Fruit fly (Drosophila melanogaster) whole organism, embryonic: Measurements from ENCODE around the gene dia.

Source experiments
- CG10321 ChIP-seq: fragments of 200-800 bp; sonication (Bioruptor generic); IDR thresholded peaks from 2 replicates; pipeline ENCODE4 v1.3.6; 2022; ENCODE audit warnings: missing biosample characterization, missing genetic modification characterization
- CG13894 ChIP-seq: fragments of 200-800 bp; sonication (Bioruptor generic); optimal IDR thresholded peaks from 3 replicates; lab custom pipeline; 2018; ENCODE audit warnings: missing biosample characterization, mild to moderate bottlenecking, missing genetic modification characterization, moderate library complexity
- CG14441 ChIP-seq: fragments of 200-800 bp; sonication (Bioruptor generic); IDR thresholded peaks from 2 replicates; pipeline ENCODE4 v1.3.6; 2022; ENCODE audit warnings: missing biosample characterization, missing genetic modification characterization
- CG16779 ChIP-seq: fragments of 200-800 bp; sonication (Bioruptor generic); IDR thresholded peaks from 2 replicates; pipeline ENCODE4 v1.3.6; 2022; ENCODE audit warnings: missing biosample characterization, missing genetic modification characterization
- CG17802 ChIP-seq: fragments of 200-800 bp; sonication (Bioruptor generic); optimal IDR thresholded peaks from 2 replicates; lab custom pipeline; 2018; ENCODE audit warnings: missing biosample characterization, mild to moderate bottlenecking, missing genetic modification characterization, moderate library complexity
- CG18011 ChIP-seq: fragments of 200-800 bp; sonication (Bioruptor generic); optimal IDR thresholded peaks from 2 replicates; lab custom pipeline; 2017; ENCODE audit warnings: missing biosample characterization, missing genetic modification characterization, mild to moderate bottlenecking, moderate library complexity, missing genotype
- CG32772 ChIP-seq: fragments of 200-800 bp; sonication (Bioruptor generic); IDR thresholded peaks from 2 replicates; pipeline ENCODE4 v1.3.6; 2022; ENCODE audit warnings: missing biosample characterization, missing genetic modification characterization
- CG3726 ChIP-seq: fragments of 200-800 bp; sonication (Bioruptor generic); IDR thresholded peaks from 3 replicates; pipeline ENCODE4, ENCODE4 v1.3.6; 2022; ENCODE audit warnings: missing biosample characterization, missing genetic modification characterization
- CG4328 ChIP-seq: fragments of 200-800 bp; sonication (Bioruptor generic); optimal IDR thresholded peaks from 3 replicates; lab custom pipeline; 2017; ENCODE audit warnings: missing biosample characterization, missing genetic modification reagents, missing genetic modification characterization
- CG6689 ChIP-seq: fragments of 200-800 bp; sonication (Bioruptor generic); IDR thresholded peaks from 2 replicates; pipeline ENCODE4 v1.3.6; 2022; ENCODE audit warnings: missing biosample characterization, missing genetic modification characterization
- CG7271 ChIP-seq: fragments of 200-800 bp; sonication (Bioruptor generic); optimal IDR thresholded peaks from 2 replicates; lab custom pipeline; 2018; ENCODE audit warnings: missing biosample characterization, mild to moderate bottlenecking, missing genetic modification characterization, moderate library complexity
- CG7786 ChIP-seq: fragments of 200-800 bp; sonication (Bioruptor generic); optimal IDR thresholded peaks from 2 replicates; lab custom pipeline; 2016; ENCODE audit warnings: missing biosample characterization, missing genetic modification characterization
- CG7987 ChIP-seq: fragments of 200-800 bp; sonication (Bioruptor generic); optimal IDR thresholded peaks from 2 replicates; lab custom pipeline; 2018; ENCODE audit warnings: missing biosample characterization, mild to moderate bottlenecking, missing genetic modification characterization, moderate library complexity
- CG8359 ChIP-seq: fragments of 200-800 bp; sonication (Bioruptor generic); optimal IDR thresholded peaks from 2 replicates; lab custom pipeline; 2017; ENCODE audit warnings: missing biosample characterization, mild to moderate bottlenecking, missing genetic modification characterization, borderline replicate concordance
- CG9215 ChIP-seq: fragments of 200-800 bp; sonication (Bioruptor generic); IDR thresholded peaks from 2 replicates; pipeline ENCODE4 v1.3.6; 2022; ENCODE audit warnings: missing biosample characterization, missing genetic modification characterization
- Dfd ChIP-seq, 2 experiments: fragments of >200 bp; optimal IDR thresholded peaks; 2 replicates each; lab custom pipeline; 2017; ENCODE audit warnings: missing biosample characterization in 2 of 2, missing genetic modification characterization in 2 of 2
- Dip3 ChIP-seq: fragments of 200-800 bp; sonication (Bioruptor generic); optimal IDR thresholded peaks from 3 replicates; lab custom pipeline; 2016; ENCODE audit warnings: missing biosample characterization, missing genetic modification characterization
- Gsc ChIP-seq: fragments of 200-800 bp; sonication (Bioruptor generic); IDR thresholded peaks from 2 replicates; pipeline ENCODE4 v1.3.6; 2022; ENCODE audit warnings: missing biosample characterization, missing genetic modification characterization
- Hr3 ChIP-seq: fragments of 200-800 bp; sonication (Bioruptor generic); optimal IDR thresholded peaks from 3 replicates; lab custom pipeline; 2016; ENCODE audit warnings: missing biosample characterization, missing genetic modification characterization
- Kr ChIP-seq: fragments of 200-800 bp; sonication (Bioruptor generic); optimal IDR thresholded peaks from 2 replicates; lab custom pipeline; 2017; ENCODE audit warnings: missing biosample characterization, mild to moderate bottlenecking, missing genetic modification characterization
- Nf-YC ChIP-seq: fragments of 200-800 bp; optimal IDR thresholded peaks from 3 replicates; lab custom pipeline; 2019; ENCODE audit warnings: missing biosample characterization, mild to moderate bottlenecking, missing genetic modification characterization, moderate library complexity
- Opbp ChIP-seq: fragments of 200-800 bp; sonication (Bioruptor generic); IDR thresholded peaks from 3 replicates; pipeline ENCODE4 v1.3.6; 2022; ENCODE audit warnings: missing biosample characterization, missing genetic modification characterization; ENCODE audit not compliant: partially characterized antibody
- Side ChIP-seq: fragments of 200-800 bp; sonication (Bioruptor generic); optimal IDR thresholded peaks from 2 replicates; lab custom pipeline; 2016; ENCODE audit warnings: missing biosample characterization, missing genetic modification characterization
- Sox100B ChIP-seq: fragments of 200-800 bp; sonication (Bioruptor generic); optimal IDR thresholded peaks from 3 replicates; lab custom pipeline; 2018; ENCODE audit warnings: missing biosample characterization, mild to moderate bottlenecking, missing genetic modification characterization
- Ssrp ChIP-seq: fragments of 200-800 bp; sonication (Bioruptor generic); optimal IDR thresholded peaks from 2 replicates; lab custom pipeline; 2018; ENCODE audit warnings: missing biosample characterization, mild to moderate bottlenecking, missing genetic modification characterization, moderate library complexity
- Trl ChIP-seq, 3 experiments: fragments of >200 bp in 2 of 3; fragments of 200-800 bp in 1 of 3; sonication (Bioruptor generic) in 1 of 3; optimal IDR thresholded peaks; 2 replicates in 1 of 3; 3 replicates in 2 of 3; lab custom pipeline; 2016 to 2017; ENCODE audit warnings: missing biosample characterization in 1 of 3, missing genetic modification characterization in 1 of 3
- Usf ChIP-seq: fragments of 200-800 bp; sonication (Bioruptor generic); optimal IDR thresholded peaks from 2 replicates; lab custom pipeline; 2017; ENCODE audit warnings: missing genotype, missing biosample characterization, missing genetic modification characterization
- ara ChIP-seq: fragments of 200-800 bp; sonication (Bioruptor generic); IDR thresholded peaks from 2 replicates; pipeline ENCODE4 v1.3.6; 2022; ENCODE audit warnings: missing biosample characterization, missing genetic modification characterization
- chm ChIP-seq: fragments of 200-800 bp; sonication (Bioruptor generic); IDR thresholded peaks from 2 replicates; pipeline ENCODE4 v1.3.6; 2022; ENCODE audit warnings: missing biosample characterization, missing genetic modification characterization
- crc ChIP-seq: fragments of 200-800 bp; sonication (Bioruptor generic); optimal IDR thresholded peaks from 2 replicates; lab custom pipeline; 2016; ENCODE audit warnings: missing biosample characterization, missing genetic modification characterization
- dysf ChIP-seq: fragments of 200-800 bp; sonication (Bioruptor generic); IDR thresholded peaks from 3 replicates; pipeline ENCODE4 v1.3.6; 2022; ENCODE audit warnings: missing biosample characterization, missing genetic modification characterization
- fd3F ChIP-seq: fragments of 200-800 bp; sonication (Bioruptor generic); optimal IDR thresholded peaks from 2 replicates; lab custom pipeline; 2018; ENCODE audit warnings: missing biosample characterization, mild to moderate bottlenecking, missing genetic modification characterization, moderate library complexity
- gce ChIP-seq: fragments of 200-800 bp; sonication (Bioruptor generic); IDR thresholded peaks from 3 replicates; pipeline ENCODE4 v1.3.6; 2022; ENCODE audit warnings: missing biosample characterization, missing genetic modification characterization
- h ChIP-seq: fragments of >200 bp; optimal IDR thresholded peaks from 2 replicates; lab custom pipeline; 2017
- hb ChIP-seq: fragments of 200-800 bp; sonication (Bioruptor generic); IDR thresholded peaks from 3 replicates; pipeline ENCODE4 v1.3.6; 2022; ENCODE audit warnings: missing biosample characterization, missing genetic modification characterization; ENCODE audit not compliant: partially characterized antibody
- mam ChIP-seq: fragments of 200-800 bp; sonication (Bioruptor generic); optimal IDR thresholded peaks from 3 replicates; lab custom pipeline; 2016; ENCODE audit warnings: missing biosample characterization, missing genetic modification characterization
- odd ChIP-seq: fragments of 200-800 bp; sonication (Bioruptor generic); optimal IDR thresholded peaks from 2 replicates; lab custom pipeline; 2017; ENCODE audit warnings: missing biosample characterization, mild to moderate bottlenecking, missing genetic modification characterization
- peb ChIP-seq: fragments of 200-800 bp; sonication (Bioruptor generic); IDR thresholded peaks from 2 replicates; pipeline ENCODE4 v1.3.6; 2022; ENCODE audit warnings: missing biosample characterization, missing genetic modification characterization
- pfk ChIP-seq: fragments of 200-800 bp; sonication (Bioruptor generic); optimal IDR thresholded peaks from 2 replicates; lab custom pipeline; 2018; ENCODE audit warnings: missing biosample characterization, mild to moderate bottlenecking, missing genetic modification characterization, moderate library complexity
- prd ChIP-seq, 3 experiments: fragments of >200 bp in 2 of 3; fragments of 200-800 bp in 1 of 3; sonication (Bioruptor generic) in 1 of 3; optimal IDR thresholded peaks in 2 of 3; IDR thresholded peaks in 1 of 3; 2 replicates in 2 of 3; 3 replicates in 1 of 3; pipeline versions ENCODE4 v1.3.6 to Lab custom; 2017 to 2022; ENCODE audit warnings: missing biosample characterization in 1 of 3, missing genetic modification characterization in 1 of 3
- ranshi ChIP-seq: fragments of 200-800 bp; sonication (Bioruptor generic); IDR thresholded peaks from 2 replicates; pipeline ENCODE4 v1.3.6; 2022; ENCODE audit warnings: missing biosample characterization, missing genetic modification characterization
- repo ChIP-seq: fragments of 200-800 bp; sonication (Bioruptor generic); optimal IDR thresholded peaks from 2 replicates; lab custom pipeline; 2016; ENCODE audit warnings: missing biosample characterization, missing genetic modification characterization
- row ChIP-seq: fragments of 200-800 bp; sonication (Bioruptor generic); IDR thresholded peaks from 3 replicates; pipeline ENCODE4 v1.3.6; 2022; ENCODE audit warnings: missing biosample characterization, missing genetic modification characterization
- run ChIP-seq: fragments of 200-800 bp; sonication (Bioruptor generic); optimal IDR thresholded peaks from 3 replicates; lab custom pipeline; 2018; ENCODE audit warnings: missing biosample characterization, mild to moderate bottlenecking, missing genetic modification characterization
- stwl ChIP-seq: fragments of 200-800 bp; sonication (Bioruptor generic); optimal IDR thresholded peaks from 3 replicates; lab custom pipeline; 2018; ENCODE audit warnings: missing biosample characterization, mild to moderate bottlenecking, missing genetic modification characterization, moderate library complexity
- tna ChIP-seq: fragments of 200-800 bp; sonication (Bioruptor generic); IDR thresholded peaks from 2 replicates; pipeline ENCODE4 v1.3.6; 2022; ENCODE audit warnings: missing biosample characterization, missing genetic modification characterization; ENCODE audit not compliant: partially characterized antibody
- tx ChIP-seq: fragments of 200-800 bp; sonication (Bioruptor generic); optimal IDR thresholded peaks from 2 replicates; lab custom pipeline; 2016; ENCODE audit warnings: missing biosample characterization, missing genetic modification characterization
- vfl ChIP-seq: fragments of 200-800 bp; sonication (Bioruptor generic); optimal IDR thresholded peaks from 2 replicates; lab custom pipeline; 2016; ENCODE audit warnings: missing biosample characterization, missing genetic modification characterization

Gene dia

dm6 chr2L:20807617-20808509, 49.9 kb downstream of the dia start (continued):
- peak; percentile 49 for TF ChIP-seq CG13894 (tag; lab: Kevin White, UChicago)
- TF ChIP-seq Kr (GFP tag; lab: Kevin White, UChicago) = no peak
- no peak for TF ChIP-seq stwl (tag; lab: Kevin White, UChicago)
- TF ChIP-seq Ssrp = peak; percentile 0
- no peak for TF ChIP-seq tna
- peak; percentile 61 for TF ChIP-seq fd3F (GFP tag; lab: Kevin White, UChicago)
- peak; percentile 45 for TF ChIP-seq Sox100B (GFP tag; lab: Kevin White, UChicago)
- no peak for TF ChIP-seq Side
- no peak for TF ChIP-seq run (tag; lab: Kevin White, UChicago)
- TF ChIP-seq peb (GFP tag; lab: Robert Waterston, UW) = no peak
- no peak for TF ChIP-seq h
- TF ChIP-seq CG7786 (GFP tag; lab: Kevin White, UChicago) = no peak
- TF ChIP-seq CG17802 (tag; lab: Kevin White, UChicago) = no peak
- no peak for TF ChIP-seq CG4328 (GFP tag; lab: Kevin White, UChicago)
- TF ChIP-seq mam (GFP tag; lab: Kevin White, UChicago) = no peak
- peak; percentile 56 for TF ChIP-seq crc
- no peak for TF ChIP-seq hb (GFP tag; lab: Robert Waterston, UW)
- peak; percentile 50 for TF ChIP-seq Nf-YC (tag; lab: Kevin White, UChicago)
- TF ChIP-seq CG32772 (GFP tag; lab: Robert Waterston, UW) = peak; percentile 45; the same call in 1 of the 2 replicates
- peak; percentile 41 for TF ChIP-seq odd (GFP tag; lab: Kevin White, UChicago)
- peak; percentile 74 for TF ChIP-seq dysf
- peak; percentile 1 for TF ChIP-seq pfk (GFP tag; lab: Kevin White, UChicago)
- no peak for TF ChIP-seq gce
- TF ChIP-seq Dfd (GFP tag; optimal IDR thresholded peaks at IDR 0.05; lab: Kevin White, UChicago) = no peak
- peak; percentile 16 for TF ChIP-seq Hr3 (GFP tag; lab: Kevin White, UChicago)
- TF ChIP-seq CG8359 (GFP tag; lab: Kevin White, UChicago) = no peak
- TF ChIP-seq CG9215 = peak; percentile 36; the same call in 1 of the 2 replicates
- peak; percentile 26; the same call in 1 of the 2 replicates for TF ChIP-seq ranshi (GFP tag; lab: Robert Waterston, UW)
- TF ChIP-seq CG3726 (GFP tag; lab: Robert Waterston, UW) = 0 out of 3 replicates have a peak, but pooled peaks have one; percentile 12
- no peak for TF ChIP-seq repo
- TF ChIP-seq CG10321 (GFP tag; lab: Robert Waterston, UW) = 0 out of 2 replicates have a peak, but pooled peaks have one; percentile 3
- TF ChIP-seq prd (optimal IDR thresholded peaks at IDR 0.05; lab: Kevin White, UChicago) = no peak
- TF ChIP-seq prd (GFP tag; IDR thresholded peaks at IDR 0.05; lab: Robert Waterston, UW) = peak; percentile 54; the same call in 2 of the 3 replicates
- no peak for TF ChIP-seq Opbp (GFP tag; lab: Robert Waterston, UW)
- TF ChIP-seq CG16779 (GFP tag; lab: Robert Waterston, UW) = no peak
- peak; percentile 85 for TF ChIP-seq row (GFP tag; lab: Robert Waterston, UW)
- TF ChIP-seq CG14441 (GFP tag; lab: Robert Waterston, UW) = no peak
- TF ChIP-seq ara = no peak
- TF ChIP-seq CG6689 (GFP tag; lab: Robert Waterston, UW) = peak; percentile 56; the same call in 1 of the 2 replicates
- no peak for TF ChIP-seq vfl (GFP tag; lab: Kevin White, UChicago)
- TF ChIP-seq Usf (GFP tag; lab: Kevin White, UChicago) = no peak
- no peak for TF ChIP-seq chm (GFP tag; lab: Robert Waterston, UW)
- no peak for TF ChIP-seq tx (GFP tag; lab: Kevin White, UChicago)
- peak; percentile 75 for TF ChIP-seq CG7987
- peak; percentile 1 for TF ChIP-seq CG7271 (tag; lab: Kevin White, UChicago)
- TF ChIP-seq Gsc (GFP tag; lab: Robert Waterston, UW) = no peak
- TF ChIP-seq Dip3 (GFP tag; lab: Kevin White, UChicago) = no peak
- peak in 1 of 2 experiments; percentile 50 for TF ChIP-seq Trl (optimal IDR thresholded peaks at IDR 0.05; lab: Kevin White, UChicago)
- TF ChIP-seq Trl (GFP tag; optimal IDR thresholded peaks at IDR 0.05; lab: Kevin White, UChicago) = peak; percentile 46
- peak; percentile 52 for TF ChIP-seq CG18011 (GFP tag; lab: Kevin White, UChicago)
